Worm (Caenorhabditis elegans) whole organism, early embryonic: ENCODE results near the gene C25G4.3.

Source experiments
- B0310.2 ChIP-seq: sonication (generic microtip); optimal IDR thresholded peaks from 2 replicates; lab custom pipeline; 2016; ENCODE audit warnings: mild to moderate bottlenecking, missing genetic modification characterization, missing compliant biosample characterization
- F13C5.2 ChIP-seq: sonication (generic microtip); optimal IDR thresholded peaks from 2 replicates; lab custom pipeline; 2017; ENCODE audit warnings: mild to moderate bottlenecking, missing genetic modification characterization, inconsistent platforms, missing compliant biosample characterization
- aly-1 ChIP-seq: sonication (generic microtip); optimal IDR thresholded peaks from 2 replicates; lab custom pipeline; 2016; ENCODE audit warnings: missing genetic modification characterization, missing compliant biosample characterization
- ama-1 ChIP-seq: fragments of 150-350 bp; optimal IDR thresholded peaks from 2 replicates; lab custom pipeline; 2014
- ceh-13 ChIP-seq: fragments of 200-800 bp; sonication (Bioruptor generic); optimal IDR thresholded peaks from 2 replicates; lab custom pipeline; 2018; ENCODE audit warnings: mild to moderate bottlenecking, missing genetic modification characterization, missing compliant biosample characterization
- ceh-36 ChIP-seq: sonication (generic microtip); optimal IDR thresholded peaks from 2 replicates; lab custom pipeline; 2016; ENCODE audit warnings: missing genetic modification characterization, inconsistent platforms, missing compliant biosample characterization
- ets-7 ChIP-seq: sonication (generic microtip); optimal IDR thresholded peaks from 2 replicates; lab custom pipeline; 2016; ENCODE audit warnings: missing genotype, missing genetic modification characterization, missing compliant biosample characterization
- flt-1 ChIP-seq: fragments of 200-800 bp; sonication (Bioruptor generic); IDR thresholded peaks from 2 replicates; pipeline ENCODE4 v1.3.6; 2022; ENCODE audit warnings: missing genetic modification characterization, missing compliant biosample characterization
- hmbx-1 ChIP-seq: sonication (generic microtip); optimal IDR thresholded peaks from 2 replicates; lab custom pipeline; 2016; ENCODE audit warnings: mild to moderate bottlenecking, missing genetic modification characterization, missing compliant biosample characterization
- hmg-4 ChIP-seq: fragments of 200-800 bp; sonication (Bioruptor generic); optimal IDR thresholded peaks from 2 replicates; lab custom pipeline; 2018; ENCODE audit warnings: mild to moderate bottlenecking, missing genetic modification characterization, missing compliant biosample characterization
- hnd-1 ChIP-seq: sonication (generic microtip); optimal IDR thresholded peaks from 2 replicates; lab custom pipeline; 2016; ENCODE audit warnings: missing genetic modification characterization, missing compliant biosample characterization
- pes-1 ChIP-seq: fragments of 200-800 bp; sonication (Bioruptor generic); IDR thresholded peaks from 2 replicates; pipeline ENCODE4 v1.3.6; 2022; ENCODE audit warnings: missing genetic modification reagents, missing genetic modification characterization, missing compliant biosample characterization
- scrt-1 ChIP-seq: fragments of 200-800 bp; sonication (Bioruptor generic); IDR thresholded peaks from 2 replicates; pipeline ENCODE4 v1.3.6; 2022; ENCODE audit warnings: missing genetic modification characterization, missing compliant biosample characterization
- sea-1 ChIP-seq: fragments of 200-800 bp; sonication (Bioruptor generic); conservative IDR thresholded peaks from 2 replicates; pipeline ENCODE4 v1.3.6; 2022; ENCODE audit warnings: missing genetic modification characterization, missing compliant biosample characterization
- tbx-11 ChIP-seq: fragments of 200-800 bp; sonication (Bioruptor generic); IDR thresholded peaks from 2 replicates; pipeline ENCODE4 v1.3.6; 2022; ENCODE audit warnings: missing genetic modification characterization, missing compliant biosample characterization
- tbx-37 ChIP-seq: fragments of 200-800 bp; sonication (Bioruptor generic); conservative IDR thresholded peaks from 2 replicates; pipeline ENCODE4 v1.3.6; 2022; ENCODE audit warnings: missing genetic modification reagents, missing genetic modification characterization, missing compliant biosample characterization
- tra-4 ChIP-seq: sonication (generic microtip); optimal IDR thresholded peaks from 2 replicates; lab custom pipeline; 2017; ENCODE audit warnings: missing genetic modification characterization, missing compliant biosample characterization

Gene C25G4.3

ce11 chrIV:12443936-12444335, 1.7 kb downstream of the C25G4.3 start, which contains the start of gene C25G4.2:
Gene C25G4.2, minus strand, starts transcription at chrIV:12444035.
- no peak for TF ChIP-seq aly-1
- TF ChIP-seq ets-7 (tag; lab: Kevin White, UChicago) = no peak
- no peak for TF ChIP-seq tbx-11

ce11 chrIV:12441715-12442114, 4.0 kb downstream of the C25G4.3 start, which contains the start of gene C25G4.17:
Gene C25G4.17, plus strand, starts transcription at chrIV:12442015.
- TF ChIP-seq aly-1 = no peak
- no peak for TF ChIP-seq sea-1 (GFP tag; lab: Robert Waterston, UW)
- no peak for TF ChIP-seq ceh-36 (tag; lab: Kevin White, UChicago)
- TF ChIP-seq pes-1 = no peak
- TF ChIP-seq hmbx-1 (tag; lab: Kevin White, UChicago) = no peak
- TF ChIP-seq tbx-37 (GFP tag; lab: Robert Waterston, UW) = no peak
- no peak for TF ChIP-seq tra-4
- TF ChIP-seq F13C5.2 (tag; lab: Kevin White, UChicago) = no peak
- no peak for TF ChIP-seq ceh-13
- TF ChIP-seq flt-1 (GFP tag; lab: Robert Waterston, UW) = no peak
- no peak for TF ChIP-seq ets-7 (tag; lab: Kevin White, UChicago)
- no peak for TF ChIP-seq B0310.2 (tag; lab: Kevin White, UChicago)

DNA sequence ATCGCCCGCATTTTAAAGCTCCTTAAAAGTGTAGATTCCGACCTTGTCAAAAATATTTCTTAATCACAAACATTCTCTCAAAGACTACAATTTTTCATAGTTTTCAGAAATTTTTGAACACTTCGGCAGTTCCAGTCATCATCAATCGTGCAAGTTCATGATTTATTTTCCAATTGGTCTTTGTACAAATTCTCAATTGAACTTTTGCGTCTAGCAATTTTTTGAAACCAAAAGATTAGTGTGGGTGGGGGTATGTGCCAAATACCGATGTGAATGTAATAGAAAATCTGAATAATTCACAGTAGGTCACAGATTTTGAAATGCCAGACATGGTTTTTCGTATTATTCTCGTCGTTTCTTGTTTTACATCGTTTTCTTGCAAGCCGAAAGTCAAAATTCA, 7.3 kb downstream of the C25G4.3 start, which contains the start of gene clec-185:
Gene clec-185, plus strand, starts transcription at position 301 of the 400 bp plus-strand sequence.
- no peak for TF ChIP-seq aly-1
- TF ChIP-seq ama-1 (lab: Kevin White, UChicago) = no peak
- no peak for TF ChIP-seq tbx-11

ce11 chrIV:12435442-12435841, 10.2 kb downstream of the C25G4.3 start, which contains the start of gene irg-4:
Gene irg-4, plus strand, starts transcription at chrIV:12435833.
- no peak for TF ChIP-seq ets-7 (tag; lab: Kevin White, UChicago)
- TF ChIP-seq tbx-37 (GFP tag; lab: Robert Waterston, UW) = no peak
- TF ChIP-seq scrt-1 (GFP tag; lab: Robert Waterston, UW) = no peak
- no peak for TF ChIP-seq flt-1 (GFP tag; lab: Robert Waterston, UW)
- no peak for TF ChIP-seq B0310.2 (tag; lab: Kevin White, UChicago)
- TF ChIP-seq ceh-13 = no peak
- TF ChIP-seq hmbx-1 (tag; lab: Kevin White, UChicago) = no peak
- TF ChIP-seq hnd-1 (tag; lab: Kevin White, UChicago) = no peak
- no peak for TF ChIP-seq pes-1
- TF ChIP-seq tra-4 = no peak
- no peak for TF ChIP-seq ama-1 (lab: Kevin White, UChicago)
- TF ChIP-seq tbx-11 = no peak
- TF ChIP-seq sea-1 (GFP tag; lab: Robert Waterston, UW) = no peak
- no peak for TF ChIP-seq ceh-36 (tag; lab: Kevin White, UChicago)
- TF ChIP-seq aly-1 = no peak
- no peak for TF ChIP-seq hmg-4 (GFP tag; lab: Kevin White, UChicago)
- TF ChIP-seq F13C5.2 (tag; lab: Kevin White, UChicago) = no peak

- TF ChIP-seq tra-4 = no peak
- no peak for TF ChIP-seq sea-1 (GFP tag; lab: Robert Waterston, UW)
- TF ChIP-seq ceh-13 = no peak
- no peak for TF ChIP-seq ets-7 (tag; lab: Kevin White, UChicago)
- TF ChIP-seq ceh-36 (tag; lab: Kevin White, UChicago) = no peak
- no peak for TF ChIP-seq hmg-4 (GFP tag; lab: Kevin White, UChicago)
- TF ChIP-seq pes-1 = no peak
- TF ChIP-seq ama-1 (lab: Kevin White, UChicago) = no peak
- no peak for TF ChIP-seq hmbx-1 (tag; lab: Kevin White, UChicago)
- no peak for TF ChIP-seq tbx-11
- no peak for TF ChIP-seq scrt-1 (GFP tag; lab: Robert Waterston, UW)
- no peak for TF ChIP-seq hnd-1 (tag; lab: Kevin White, UChicago)
- no peak for TF ChIP-seq B0310.2 (tag; lab: Kevin White, UChicago)
- no peak for TF ChIP-seq flt-1 (GFP tag; lab: Robert Waterston, UW)
- no peak for TF ChIP-seq aly-1
- TF ChIP-seq tbx-37 (GFP tag; lab: Robert Waterston, UW) = no peak
- no peak for TF ChIP-seq F13C5.2 (tag; lab: Kevin White, UChicago)
These were observed 13.3 kb downstream of the C25G4.3 start, which contains the start of gene clec-184 for ce11 chrIV:12432340-12432739. Gene clec-184, plus strand, starts transcription at chrIV:12432640.

DNA sequence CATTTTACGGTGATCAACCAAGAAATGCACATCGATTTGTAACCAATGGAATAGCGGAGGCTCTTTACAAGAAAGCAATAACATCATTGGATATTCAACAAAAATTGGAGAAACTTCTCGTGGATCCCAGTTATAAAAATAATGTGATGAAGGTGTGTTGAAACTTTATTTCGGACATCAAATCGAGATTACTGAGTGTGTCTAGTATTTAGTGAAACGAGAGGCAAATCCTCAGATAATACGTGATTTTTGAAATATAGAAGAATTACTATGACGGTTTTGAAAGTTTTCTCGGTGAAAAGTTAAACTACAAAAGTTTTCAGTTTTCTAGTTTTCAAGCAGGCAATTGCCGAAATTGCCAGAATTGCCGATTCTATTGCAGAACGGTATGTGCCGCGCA, 13.9 kb downstream of the C25G4.3 start:
- TF ChIP-seq tbx-37 (GFP tag; lab: Robert Waterston, UW) (no peak), ama-1 (lab: Kevin White, UChicago) (no peak), aly-1 (no peak), tra-4 (no peak), flt-1 (GFP tag; lab: Robert Waterston, UW) (no peak), scrt-1 (GFP tag; lab: Robert Waterston, UW) (no peak), ets-7 (tag; lab: Kevin White, UChicago) (no peak), sea-1 (GFP tag; lab: Robert Waterston, UW) (no peak), hmbx-1 (tag; lab: Kevin White, UChicago) (no peak), ceh-13 (no peak), B0310.2 (tag; lab: Kevin White, UChicago) (no peak), hnd-1 (tag; lab: Kevin White, UChicago) (no peak), tbx-11 (no peak), ceh-36 (tag; lab: Kevin White, UChicago) (no peak), hmg-4 (GFP tag; lab: Kevin White, UChicago) (no peak)

DNA sequence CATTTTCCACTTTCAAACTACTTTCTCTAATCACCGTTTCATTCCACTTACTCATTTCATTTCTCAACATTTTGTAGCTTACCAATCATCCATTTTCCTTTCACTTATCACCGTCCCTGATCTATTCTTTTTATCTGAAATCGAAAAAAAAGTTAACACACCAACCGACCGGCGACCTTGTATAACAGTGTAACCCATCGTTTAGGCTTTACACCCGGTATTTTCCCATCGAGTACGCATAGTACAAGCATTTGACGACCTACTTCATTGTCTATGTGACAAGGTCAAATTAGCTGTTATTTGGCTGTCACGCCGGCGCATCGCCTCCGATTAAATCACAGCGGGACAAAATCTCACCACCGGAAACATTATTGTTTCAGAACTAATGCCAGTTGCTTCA, 16.2 kb downstream of the C25G4.3 start:
- TF ChIP-seq sea-1 (GFP tag; lab: Robert Waterston, UW) (no peak), aly-1 (no peak), scrt-1 (GFP tag; lab: Robert Waterston, UW) (no peak), tra-4 (no peak), ceh-36 (tag; lab: Kevin White, UChicago) (no peak), F13C5.2 (tag; lab: Kevin White, UChicago) (no peak), ceh-13 (no peak), tbx-11 (no peak), hmg-4 (GFP tag; lab: Kevin White, UChicago) (no peak), ets-7 (tag; lab: Kevin White, UChicago) (no peak), pes-1 (no peak), tbx-37 (GFP tag; lab: Robert Waterston, UW) (no peak), B0310.2 (tag; lab: Kevin White, UChicago) (no peak), hnd-1 (tag; lab: Kevin White, UChicago) (no peak), ama-1 (lab: Kevin White, UChicago) (no peak), hmbx-1 (tag; lab: Kevin White, UChicago) (no peak)
